Fruit fly (Drosophila melanogaster) whole organism, embryonic: ENCODE data around the gene GABPI.

ENCODE experiments used
- Abd-B ChIP-seq: fragments of 200-800 bp; sonication (Bioruptor generic); optimal IDR thresholded peaks from 2 replicates; lab custom pipeline; 2018; ENCODE audit warnings: missing biosample characterization, mild to moderate bottlenecking, missing genetic modification characterization, moderate library complexity
- Aef1 ChIP-seq: fragments of 200-800 bp; sonication (Bioruptor generic); IDR thresholded peaks from 3 replicates; pipeline ENCODE4 v1.3.6; 2022; ENCODE audit warnings: missing biosample characterization, missing genetic modification characterization
- Asciz ChIP-seq: fragments of 200-800 bp; sonication (Bioruptor generic); optimal IDR thresholded peaks from 2 replicates; lab custom pipeline; 2017; ENCODE audit warnings: missing biosample characterization, mild to moderate bottlenecking, missing genetic modification characterization, missing genetic modification reagents
- Bdp1 ChIP-seq: fragments of 200-800 bp; sonication (Bioruptor generic); optimal IDR thresholded peaks from 3 replicates; lab custom pipeline; 2016; ENCODE audit warnings: missing biosample characterization, missing genetic modification characterization
- CG10274 ChIP-seq: fragments of 200-800 bp; sonication (Bioruptor generic); optimal IDR thresholded peaks from 3 replicates; lab custom pipeline; 2017; ENCODE audit warnings: missing biosample characterization, mild to moderate bottlenecking, missing genetic modification characterization
- CG11085 ChIP-seq: fragments of 200-800 bp; sonication (Bioruptor generic); IDR thresholded peaks from 2 replicates; pipeline ENCODE4 v1.3.6; 2022; ENCODE audit warnings: missing biosample characterization, missing genetic modification characterization
- CG12071 ChIP-seq: fragments of 200-800 bp; sonication (Bioruptor generic); optimal IDR thresholded peaks from 3 replicates; lab custom pipeline; 2018; ENCODE audit warnings: missing biosample characterization, mild to moderate bottlenecking, missing genetic modification characterization
- CG12659 ChIP-seq: fragments of 200-800 bp; sonication (Bioruptor generic); optimal IDR thresholded peaks from 3 replicates; lab custom pipeline; 2017; ENCODE audit warnings: mild to moderate bottlenecking, missing biosample characterization, missing genetic modification reagents, missing genetic modification characterization
- CG13123 ChIP-seq: fragments of 200-800 bp; sonication (Bioruptor generic); optimal IDR thresholded peaks from 2 replicates; lab custom pipeline; 2016; ENCODE audit warnings: missing biosample characterization, missing genetic modification characterization
- CG13894 ChIP-seq: fragments of 200-800 bp; sonication (Bioruptor generic); optimal IDR thresholded peaks from 3 replicates; lab custom pipeline; 2018; ENCODE audit warnings: missing biosample characterization, mild to moderate bottlenecking, missing genetic modification characterization, moderate library complexity
- CG14014 ChIP-seq: fragments of 200-800 bp; sonication (Bioruptor generic); IDR thresholded peaks from 2 replicates; pipeline ENCODE4 v1.3.6; 2022; ENCODE audit warnings: missing biosample characterization, missing genetic modification characterization
- CG16813 ChIP-seq: fragments of 200-800 bp; sonication (Bioruptor generic); IDR thresholded peaks from 3 replicates; pipeline ENCODE4 v1.3.6; 2022; ENCODE audit warnings: missing biosample characterization, missing genetic modification characterization; ENCODE audit not compliant: partially characterized antibody
- CG2120 ChIP-seq: fragments of 200-800 bp; sonication (Bioruptor generic); optimal IDR thresholded peaks from 3 replicates; lab custom pipeline; 2016; ENCODE audit warnings: missing biosample characterization, missing genetic modification characterization
- CG2678 ChIP-seq: fragments of 200-800 bp; sonication (Bioruptor generic); optimal IDR thresholded peaks from 3 replicates; lab custom pipeline; 2019; ENCODE audit warnings: missing biosample characterization, mild to moderate bottlenecking, missing genetic modification characterization, moderate library complexity
- CG30020 ChIP-seq: fragments of 200-800 bp; optimal IDR thresholded peaks from 2 replicates; lab custom pipeline; 2019; ENCODE audit warnings: missing biosample characterization, mild to moderate bottlenecking, missing genetic modification characterization, moderate library complexity
- CG30431 ChIP-seq: fragments of 200-800 bp; sonication (Bioruptor generic); optimal IDR thresholded peaks from 2 replicates; lab custom pipeline; 2017; ENCODE audit warnings: missing biosample characterization, missing genetic modification characterization
- CG32772 ChIP-seq: fragments of 200-800 bp; sonication (Bioruptor generic); IDR thresholded peaks from 2 replicates; pipeline ENCODE4 v1.3.6; 2022; ENCODE audit warnings: missing biosample characterization, missing genetic modification characterization
- CG4328 ChIP-seq: fragments of 200-800 bp; sonication (Bioruptor generic); optimal IDR thresholded peaks from 3 replicates; lab custom pipeline; 2017; ENCODE audit warnings: missing biosample characterization, missing genetic modification reagents, missing genetic modification characterization
- CG4404 ChIP-seq: fragments of 200-800 bp; sonication (Bioruptor generic); IDR thresholded peaks from 2 replicates; pipeline ENCODE4 v1.3.6; 2022; ENCODE audit warnings: missing biosample characterization, missing genetic modification characterization
- CG7928 ChIP-seq: fragments of 200-800 bp; sonication (Bioruptor generic); optimal IDR thresholded peaks from 2 replicates; lab custom pipeline; 2017; ENCODE audit warnings: missing biosample characterization, mild to moderate bottlenecking, missing genetic modification characterization
- CG8290 ChIP-seq, 3 experiments: fragments of 200-800 bp; sonication (Bioruptor generic); optimal IDR thresholded peaks; 2 replicates each; lab custom pipeline; 2016 to 2019; ENCODE audit warnings: missing biosample characterization in 3 of 3, missing genetic modification characterization in 3 of 3, mild to moderate bottlenecking in 2 of 3, moderate library complexity in 1 of 3
- CG8944 ChIP-seq: fragments of 200-800 bp; sonication (Bioruptor generic); optimal IDR thresholded peaks from 3 replicates; lab custom pipeline; 2016; ENCODE audit warnings: missing biosample characterization, missing genetic modification characterization
- Dfd ChIP-seq, 2 experiments: fragments of >200 bp; optimal IDR thresholded peaks; 2 replicates each; lab custom pipeline; 2017; ENCODE audit warnings: missing biosample characterization in 2 of 2, missing genetic modification characterization in 2 of 2
- Fer3 ChIP-seq: fragments of 200-800 bp; sonication (Bioruptor generic); optimal IDR thresholded peaks from 2 replicates; lab custom pipeline; 2018; ENCODE audit warnings: missing biosample characterization, mild to moderate bottlenecking, missing genetic modification characterization, moderate library complexity
- Gug ChIP-seq: fragments of 200-800 bp; sonication (Bioruptor generic); IDR thresholded peaks from 4 replicates; pipeline ENCODE4 v1.3.6; 2022; ENCODE audit warnings: missing biosample characterization, missing genetic modification characterization
- Hey ChIP-seq: fragments of 200-800 bp; sonication (Bioruptor generic); optimal IDR thresholded peaks from 3 replicates; lab custom pipeline; 2018; ENCODE audit warnings: missing biosample characterization, mild to moderate bottlenecking, missing genetic modification characterization
- HmgZ ChIP-seq: fragments of 200-800 bp; sonication (Bioruptor generic); optimal IDR thresholded peaks from 2 replicates; lab custom pipeline; 2018; ENCODE audit warnings: missing biosample characterization, mild to moderate bottlenecking, missing genetic modification characterization
- Hr39 ChIP-seq: fragments of >200 bp; optimal IDR thresholded peaks from 2 replicates; lab custom pipeline; 2017
- Hr51 ChIP-seq, 2 experiments: fragments of 200-800 bp; sonication (Bioruptor generic); optimal IDR thresholded peaks; 2 replicates in 1 of 2; 3 replicates in 1 of 2; lab custom pipeline; 2016 to 2018; ENCODE audit warnings: missing biosample characterization in 2 of 2, missing genetic modification characterization in 2 of 2, mild to moderate bottlenecking in 1 of 2, moderate library complexity in 1 of 2
- NK7.1 ChIP-seq: fragments of 200-800 bp; sonication (Bioruptor generic); optimal IDR thresholded peaks from 3 replicates; lab custom pipeline; 2016; ENCODE audit warnings: missing biosample characterization, missing genetic modification characterization
- Nf-YC ChIP-seq: fragments of 200-800 bp; optimal IDR thresholded peaks from 3 replicates; lab custom pipeline; 2019; ENCODE audit warnings: missing biosample characterization, mild to moderate bottlenecking, missing genetic modification characterization, moderate library complexity
- Oaz ChIP-seq: fragments of 200-800 bp; sonication (Bioruptor generic); IDR thresholded peaks from 2 replicates; pipeline ENCODE4 v1.3.6; 2022; ENCODE audit warnings: missing biosample characterization, missing genetic modification characterization
- Ravus ChIP-seq: fragments of 200-800 bp; sonication (Bioruptor generic); IDR thresholded peaks from 2 replicates; pipeline ENCODE4 v1.3.6; 2022; ENCODE audit warnings: missing biosample characterization, missing genetic modification characterization
- Six4 ChIP-seq: fragments of 200-800 bp; sonication (Bioruptor generic); optimal IDR thresholded peaks from 2 replicates; lab custom pipeline; 2016; ENCODE audit warnings: missing biosample characterization, missing genetic modification characterization
- Sox102F ChIP-seq: fragments of 200-800 bp; sonication (Bioruptor generic); optimal IDR thresholded peaks from 2 replicates; lab custom pipeline; 2018; ENCODE audit warnings: missing biosample characterization, mild to moderate bottlenecking, missing genetic modification characterization, moderate library complexity
- Xrp1 ChIP-seq: fragments of 200-800 bp; sonication (Bioruptor generic); IDR thresholded peaks from 2 replicates; pipeline ENCODE4 v1.3.6; 2022; ENCODE audit warnings: missing biosample characterization, missing genetic modification characterization
- corto ChIP-seq: fragments of 200-800 bp; sonication (Bioruptor generic); optimal IDR thresholded peaks from 2 replicates; lab custom pipeline; 2016; ENCODE audit warnings: missing biosample characterization, mild to moderate bottlenecking, missing genetic modification characterization, moderate library complexity
- esg ChIP-seq: fragments of 200-800 bp; sonication (Bioruptor generic); conservative IDR thresholded peaks from 2 replicates; pipeline ENCODE4 v1.3.6; 2022; ENCODE audit warnings: missing biosample characterization, missing genetic modification characterization
- fd64A ChIP-seq: fragments of 200-800 bp; sonication (Bioruptor generic); optimal IDR thresholded peaks from 3 replicates; lab custom pipeline; 2018; ENCODE audit warnings: missing biosample characterization, mild to moderate bottlenecking, missing genetic modification characterization
- fd96Cb ChIP-seq: fragments of 200-800 bp; sonication (Bioruptor generic); optimal IDR thresholded peaks from 2 replicates; lab custom pipeline; 2018; ENCODE audit warnings: missing biosample characterization, mild to moderate bottlenecking, missing genetic modification characterization, moderate library complexity
- fru ChIP-seq: fragments of >200 bp; optimal IDR thresholded peaks from 2 replicates; lab custom pipeline; 2017
- fu2 ChIP-seq: fragments of 200-800 bp; sonication (Bioruptor generic); optimal IDR thresholded peaks from 2 replicates; lab custom pipeline; 2016; ENCODE audit warnings: missing biosample characterization, missing genetic modification characterization
- gcm ChIP-seq: fragments of 200-800 bp; sonication (Bioruptor generic); optimal IDR thresholded peaks from 2 replicates; lab custom pipeline; 2019; ENCODE audit warnings: missing biosample characterization, mild to moderate bottlenecking, missing genetic modification characterization, moderate library complexity
- grn ChIP-seq: fragments of 200-800 bp; sonication (Bioruptor generic); optimal IDR thresholded peaks from 3 replicates; lab custom pipeline; 2017; ENCODE audit warnings: missing biosample characterization, missing genetic modification characterization
- ind ChIP-seq: fragments of 200-800 bp; sonication (Bioruptor generic); optimal IDR thresholded peaks from 3 replicates; lab custom pipeline; 2016; ENCODE audit warnings: missing biosample characterization, missing genetic modification characterization
- lilli ChIP-seq: fragments of 200-800 bp; sonication (Bioruptor generic); optimal IDR thresholded peaks from 3 replicates; lab custom pipeline; 2016; ENCODE audit warnings: missing biosample characterization, missing genetic modification characterization
- nau ChIP-seq: fragments of 200-800 bp; sonication (Bioruptor generic); optimal IDR thresholded peaks from 3 replicates; lab custom pipeline; 2017; ENCODE audit warnings: missing biosample characterization, mild to moderate bottlenecking, missing genetic modification characterization, missing genetic modification reagents
- oc ChIP-seq: fragments of 200-800 bp; sonication (Bioruptor generic); optimal IDR thresholded peaks from 2 replicates; lab custom pipeline; 2018; ENCODE audit warnings: missing biosample characterization, mild to moderate bottlenecking, missing genetic modification characterization, moderate library complexity
- so ChIP-seq: fragments of 200-800 bp; sonication (Bioruptor generic); IDR thresholded peaks from 3 replicates; pipeline ENCODE4 v1.3.6; 2022; ENCODE audit warnings: missing biosample characterization, missing genetic modification characterization
- sqz ChIP-seq: fragments of 200-800 bp; sonication (Bioruptor generic); optimal IDR thresholded peaks from 3 replicates; lab custom pipeline; 2018; ENCODE audit warnings: missing biosample characterization, mild to moderate bottlenecking, missing genetic modification characterization
- sug ChIP-seq: fragments of 200-800 bp; optimal IDR thresholded peaks from 2 replicates; lab custom pipeline; 2019; ENCODE audit warnings: missing biosample characterization, mild to moderate bottlenecking, missing genetic modification characterization, moderate library complexity

GABPI gene

DNA sequence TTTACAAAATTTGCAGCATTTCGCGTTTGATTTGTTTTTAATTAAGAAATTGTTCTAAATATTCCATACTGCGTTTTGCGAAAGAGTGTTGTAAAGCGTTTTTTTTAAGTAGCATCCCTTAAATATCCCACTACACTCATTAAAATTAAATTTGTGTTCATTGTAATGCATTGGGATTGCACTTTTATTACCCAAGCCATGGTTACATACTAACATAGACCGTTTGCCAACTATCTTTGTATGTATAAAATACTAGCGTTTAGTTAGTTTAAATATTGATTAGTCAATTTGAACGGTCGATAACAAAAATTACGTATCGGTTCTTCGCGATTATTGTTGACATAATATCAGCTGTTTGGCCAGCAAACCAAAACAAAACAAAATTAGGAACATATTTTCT lies 9.4 kb downstream of the GABPI start, which contains the start of the genes cnir and CG17221 (continued):
- TF ChIP-seq Aef1 (GFP tag; lab: Robert Waterston, UW) = peak; percentile 43; the same call in 2 of the 3 replicates
- TF ChIP-seq Abd-B (GFP tag; lab: Kevin White, UChicago) = peak; percentile 64
- no peak for TF ChIP-seq Gug (GFP tag; lab: Robert Waterston, UW)
- peak; percentile 54 for TF ChIP-seq NK7.1
- peak; percentile 16 for TF ChIP-seq CG8290 (GFP tag; optimal IDR thresholded peaks at IDR 0.05; lab: Kevin White, UChicago)
- TF ChIP-seq CG8290 (tag; optimal IDR thresholded peaks at IDR 0.05; lab: Kevin White, UChicago) = peak in 1 of 2 experiments; percentile 63
- no peak for TF ChIP-seq Oaz
- peak; percentile 54 for TF ChIP-seq Nf-YC
- TF ChIP-seq CG12071 (GFP tag; lab: Kevin White, UChicago) = no peak
- TF ChIP-seq fru = no peak
- peak; percentile 73 for TF ChIP-seq CG7928 (GFP tag; lab: Kevin White, UChicago)
- no peak for TF ChIP-seq Dfd (GFP tag; optimal IDR thresholded peaks at IDR 0.05; lab: Kevin White, UChicago)
- TF ChIP-seq Hr51 (GFP tag; optimal IDR thresholded peaks at IDR 0.05; lab: Kevin White, UChicago) = peak; percentile 60 to 66
- TF ChIP-seq grn (GFP tag; lab: Kevin White, UChicago) = no peak
- TF ChIP-seq corto (GFP tag; lab: Kevin White, UChicago) = no peak
- peak; percentile 78 for TF ChIP-seq sug
- TF ChIP-seq Fer3 (tag; lab: Kevin White, UChicago) = peak; percentile 66
- peak; percentile 59 for TF ChIP-seq CG30020 (tag; lab: Kevin White, UChicago)
- TF ChIP-seq Hr39 (lab: Kevin White, UChicago) = no peak
- no peak for TF ChIP-seq Bdp1 (GFP tag; lab: Kevin White, UChicago)
- peak; percentile 30; the same call in 1 of the 2 replicates for TF ChIP-seq CG14014 (GFP tag; lab: Robert Waterston, UW)
- peak; percentile 71 for TF ChIP-seq CG2678
- TF ChIP-seq Sox102F = peak; percentile 60
- TF ChIP-seq fd96Cb (tag; lab: Kevin White, UChicago) = peak; percentile 42
- TF ChIP-seq Xrp1 (GFP tag; lab: Robert Waterston, UW) = peak; percentile 53
- TF ChIP-seq oc (tag; lab: Kevin White, UChicago) = no peak
- TF ChIP-seq ind (GFP tag; lab: Kevin White, UChicago) = peak; percentile 73
- TF ChIP-seq Ravus = no peak
- peak; percentile 87 for TF ChIP-seq lilli (GFP tag; lab: Kevin White, UChicago)
- TF ChIP-seq HmgZ = peak; percentile 71
- TF ChIP-seq fu2 (GFP tag; lab: Kevin White, UChicago) = peak; percentile 71
- peak; percentile 5 for TF ChIP-seq gcm (GFP tag; lab: Kevin White, UChicago)
- no peak for TF ChIP-seq CG30431 (GFP tag; lab: Kevin White, UChicago)
- TF ChIP-seq CG4328 (GFP tag; lab: Kevin White, UChicago) = peak; percentile 61
- peak; percentile 75 for TF ChIP-seq CG12659 (GFP tag; lab: Kevin White, UChicago)
- TF ChIP-seq nau (GFP tag; lab: Kevin White, UChicago) = no peak
- TF ChIP-seq so (GFP tag; lab: Robert Waterston, UW) = no peak
- TF ChIP-seq CG2120 (GFP tag; lab: Kevin White, UChicago) = peak; percentile 87
- TF ChIP-seq CG13123 (GFP tag; lab: Kevin White, UChicago) = peak; percentile 40
- TF ChIP-seq sqz (GFP tag; lab: Kevin White, UChicago) = no peak
- peak; percentile 63 for TF ChIP-seq CG8944 (GFP tag; lab: Kevin White, UChicago)
- TF ChIP-seq CG4404 (GFP tag; lab: Robert Waterston, UW) = no peak; the same call in 1 of the 2 replicates
- 0 out of 2 replicates have a peak, but pooled peaks have one; percentile 9 for TF ChIP-seq CG11085 (GFP tag; lab: Robert Waterston, UW)
- TF ChIP-seq Six4 = peak; percentile 64
- TF ChIP-seq CG32772 = no peak
- no peak for TF ChIP-seq Hey (tag; lab: Kevin White, UChicago)
- TF ChIP-seq CG13894 (tag; lab: Kevin White, UChicago) = peak; percentile 66
- no peak for TF ChIP-seq fd64A (GFP tag; lab: Kevin White, UChicago)
- TF ChIP-seq Asciz (GFP tag; lab: Kevin White, UChicago) = no peak
- TF ChIP-seq CG16813 = no peak
- TF ChIP-seq CG10274 (GFP tag; lab: Kevin White, UChicago) = no peak
- no peak for TF ChIP-seq esg (GFP tag; lab: Robert Waterston, UW)
